Worm (Caenorhabditis elegans) whole organism, late embryonic: ENCODE data around the gene sra-31.

Experiments
- C08G9.2 ChIP-seq: sonication (generic microtip); optimal IDR thresholded peaks from 2 replicates; lab custom pipeline; 2016; ENCODE audit warnings: mild to moderate bottlenecking, missing genetic modification characterization, moderate library complexity, missing compliant biosample characterization
- F13H6.1 ChIP-seq: sonication (generic microtip); optimal IDR thresholded peaks from 2 replicates; lab custom pipeline; 2016; ENCODE audit warnings: missing genetic modification characterization, missing compliant biosample characterization
- T23F11.4 ChIP-seq: fragments of 200-800 bp; sonication (Bioruptor generic); optimal IDR thresholded peaks from 2 replicates; lab custom pipeline; 2018; ENCODE audit warnings: mild to moderate bottlenecking, missing genetic modification characterization, missing compliant biosample characterization
- Y22D7AL.16 ChIP-seq: sonication (generic microtip); optimal IDR thresholded peaks from 2 replicates; lab custom pipeline; 2016; ENCODE audit warnings: missing genetic modification characterization, missing compliant biosample characterization
- ahr-1 ChIP-seq: sonication (generic microtip); optimal IDR thresholded peaks from 2 replicates; lab custom pipeline; 2016; ENCODE audit warnings: missing genetic modification characterization, missing compliant biosample characterization
- ceh-14 ChIP-seq: sonication (generic microtip); optimal IDR thresholded peaks from 2 replicates; lab custom pipeline; 2016; ENCODE audit warnings: missing genotype, missing genetic modification characterization, missing compliant biosample characterization
- ceh-18 ChIP-seq: sonication (generic microtip); optimal IDR thresholded peaks from 2 replicates; lab custom pipeline; 2016; ENCODE audit warnings: missing genetic modification characterization, missing compliant biosample characterization
- ceh-2 ChIP-seq: sonication (generic microtip); optimal IDR thresholded peaks from 2 replicates; lab custom pipeline; 2016; ENCODE audit warnings: missing genotype, missing genetic modification characterization, missing compliant biosample characterization
- ceh-31 ChIP-seq: sonication (generic microtip); optimal IDR thresholded peaks from 2 replicates; lab custom pipeline; 2016; ENCODE audit warnings: missing genetic modification characterization, missing compliant biosample characterization
- ceh-34 ChIP-seq: sonication (generic microtip); optimal IDR thresholded peaks from 2 replicates; lab custom pipeline; 2016; ENCODE audit warnings: mild to moderate bottlenecking, missing genetic modification characterization, missing compliant biosample characterization
- ceh-45 ChIP-seq: fragments of 200-800 bp; sonication (Bioruptor generic); IDR thresholded peaks from 2 replicates; pipeline ENCODE4 v1.3.6; 2022; ENCODE audit warnings: missing genetic modification reagents, missing genetic modification characterization, missing compliant biosample characterization
- ceh-6 ChIP-seq: fragments of 200-800 bp; sonication (Bioruptor generic); optimal IDR thresholded peaks from 2 replicates; lab custom pipeline; 2018; ENCODE audit warnings: mild to moderate bottlenecking, missing genetic modification characterization, missing compliant biosample characterization
- ceh-9 ChIP-seq: sonication (generic microtip); optimal IDR thresholded peaks from 2 replicates; lab custom pipeline; 2016; ENCODE audit warnings: mild to moderate bottlenecking, missing genetic modification characterization, inconsistent platforms, missing compliant biosample characterization
- che-1 ChIP-seq: sonication (generic microtip); optimal IDR thresholded peaks from 2 replicates; lab custom pipeline; 2016; ENCODE audit warnings: mild to moderate bottlenecking, missing genetic modification characterization, missing compliant biosample characterization
- dmd-4 ChIP-seq: sonication (generic microtip); optimal IDR thresholded peaks from 2 replicates; lab custom pipeline; 2016; ENCODE audit warnings: borderline replicate concordance, missing genetic modification characterization, missing compliant biosample characterization
- elt-2 ChIP-seq: sonication (generic microtip); optimal IDR thresholded peaks from 2 replicates; lab custom pipeline; 2016; ENCODE audit warnings: missing genetic modification reagents, missing genetic modification characterization, missing compliant biosample characterization
- elt-4 ChIP-seq: sonication (generic microtip); optimal IDR thresholded peaks from 2 replicates; lab custom pipeline; 2016; ENCODE audit warnings: missing genetic modification characterization, missing compliant biosample characterization
- ets-4 ChIP-seq: sonication (generic microtip); optimal IDR thresholded peaks from 2 replicates; lab custom pipeline; 2016; ENCODE audit warnings: missing genetic modification characterization, missing compliant biosample characterization
- eyg-1 ChIP-seq: sonication (generic microtip); optimal IDR thresholded peaks from 2 replicates; lab custom pipeline; 2016; ENCODE audit warnings: missing genotype, missing genetic modification characterization, missing compliant biosample characterization
- fax-1 ChIP-seq: sonication (generic microtip); optimal IDR thresholded peaks from 2 replicates; lab custom pipeline; 2016; ENCODE audit warnings: missing genotype, missing genetic modification characterization, missing compliant biosample characterization
- fkh-10 ChIP-seq: fragments of 150-350 bp; optimal IDR thresholded peaks from 2 replicates; lab custom pipeline; 2014; ENCODE audit warnings: missing biosample characterization, missing genetic modification reagents, missing genetic modification characterization
- gmeb-2 ChIP-seq: sonication (generic microtip); optimal IDR thresholded peaks from 2 replicates; lab custom pipeline; 2016; ENCODE audit warnings: missing genetic modification characterization, inconsistent platforms, missing compliant biosample characterization
- hlh-15 ChIP-seq: sonication (generic microtip); optimal IDR thresholded peaks from 2 replicates; lab custom pipeline; 2016; ENCODE audit warnings: missing genetic modification characterization, missing compliant biosample characterization
- hlh-8 ChIP-seq: sonication (generic microtip); optimal IDR thresholded peaks from 2 replicates; lab custom pipeline; 2016; ENCODE audit warnings: missing genotype, missing genetic modification characterization, missing compliant biosample characterization
- lim-6 ChIP-seq: sonication (generic microtip); optimal IDR thresholded peaks from 2 replicates; lab custom pipeline; 2016; ENCODE audit warnings: missing genetic modification characterization, missing compliant biosample characterization
- lin-11 ChIP-seq: fragments of 200-800 bp; sonication (Bioruptor generic); optimal IDR thresholded peaks from 2 replicates; lab custom pipeline; 2018; ENCODE audit warnings: mild to moderate bottlenecking, missing genetic modification characterization, missing compliant biosample characterization
- mec-3 ChIP-seq: sonication (generic microtip); optimal IDR thresholded peaks from 2 replicates; lab custom pipeline; 2016; ENCODE audit warnings: borderline replicate concordance, missing genetic modification characterization, missing compliant biosample characterization
- nhr-232 ChIP-seq: sonication (generic microtip); optimal IDR thresholded peaks from 2 replicates; lab custom pipeline; 2016; ENCODE audit warnings: missing genetic modification characterization, missing compliant biosample characterization
- odd-2 ChIP-seq: sonication (generic microtip); optimal IDR thresholded peaks from 2 replicates; lab custom pipeline; 2017; ENCODE audit warnings: antibody characterized with exemption, mild to moderate bottlenecking, missing genetic modification characterization, missing compliant biosample characterization
- pax-1 ChIP-seq: fragments of 150-350 bp; optimal IDR thresholded peaks from 2 replicates; lab custom pipeline; 2014; ENCODE audit warnings: missing biosample characterization, missing genetic modification characterization
- pros-1 ChIP-seq: fragments of 150-350 bp; optimal IDR thresholded peaks from 2 replicates; lab custom pipeline; 2014; ENCODE audit warnings: missing biosample characterization, missing genetic modification reagents, missing genetic modification characterization
- ref-2 ChIP-seq: sonication (generic microtip); optimal IDR thresholded peaks from 2 replicates; lab custom pipeline; 2016; ENCODE audit warnings: missing genetic modification characterization, missing compliant biosample characterization
- rnt-1 ChIP-seq: sonication (generic microtip); optimal IDR thresholded peaks from 2 replicates; lab custom pipeline; 2016; ENCODE audit warnings: missing genetic modification characterization, missing compliant biosample characterization
- sox-2 ChIP-seq: fragments of 200-800 bp; sonication (Bioruptor generic); IDR thresholded peaks from 2 replicates; pipeline ENCODE4 v1.3.6; 2022; ENCODE audit warnings: missing genetic modification reagents, missing genetic modification characterization, missing compliant biosample characterization
- tbx-2 ChIP-seq: sonication (generic microtip); optimal IDR thresholded peaks from 2 replicates; lab custom pipeline; 2016; ENCODE audit warnings: missing genetic modification characterization, missing compliant biosample characterization
- tbx-7 ChIP-seq: sonication (generic microtip); optimal IDR thresholded peaks from 2 replicates; lab custom pipeline; 2016; ENCODE audit warnings: missing genotype, missing genetic modification characterization, missing compliant biosample characterization
- unc-3 ChIP-seq, 2 experiments: fragments of 200-800 bp in 1 of 2; sonication (Bioruptor generic) in 1 of 2; sonication (generic microtip) in 1 of 2; conservative IDR thresholded peaks in 1 of 2; optimal IDR thresholded peaks in 1 of 2; 2 replicates each; pipeline versions ENCODE4 v1.3.6 to Lab custom; 2016 to 2022; ENCODE audit warnings: missing compliant biosample characterization in 2 of 2, missing genetic modification characterization in 2 of 2, missing genetic modification reagents in 1 of 2
- unc-42 ChIP-seq: sonication (generic microtip); optimal IDR thresholded peaks from 2 replicates; lab custom pipeline; 2016; ENCODE audit warnings: missing genotype, missing genetic modification characterization, missing compliant biosample characterization
- unc-55 ChIP-seq: sonication (generic microtip); optimal IDR thresholded peaks from 2 replicates; lab custom pipeline; 2017; ENCODE audit warnings: missing biosample characterization, missing genetic modification reagents, missing genetic modification characterization

Gene sra-31

DNA sequence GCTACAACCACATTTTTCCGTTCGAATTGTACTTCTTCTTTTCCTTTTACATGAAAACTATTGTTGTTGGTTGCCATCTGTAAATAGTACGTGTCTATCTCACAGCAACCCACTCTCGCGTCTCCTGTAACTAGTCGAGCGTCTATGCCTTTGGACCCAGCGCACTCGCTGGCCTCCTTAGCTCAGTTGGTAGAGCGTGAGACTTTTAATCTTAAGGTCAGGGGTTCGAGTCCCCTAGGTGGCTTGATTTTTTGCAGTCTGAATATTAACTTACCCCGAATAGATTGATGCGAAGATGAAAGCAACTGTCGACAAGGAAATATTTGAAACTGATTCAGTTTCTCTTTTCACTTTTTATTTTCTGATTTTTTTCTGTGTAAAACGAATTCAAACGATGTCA, 13.2 kb downstream of the sra-31 start, which contains the start of gene mpz-3 (continued):
- TF ChIP-seq elt-4 (tag; lab: Kevin White, UChicago) (no peak), unc-3 (GFP tag; conservative IDR thresholded peaks at IDR 0.05; lab: Robert Waterston, UW) (peak; percentile 60; the same call in 1 of the 2 replicates), unc-3 (tag; optimal IDR thresholded peaks at IDR 0.05; lab: Kevin White, UChicago) (peak; percentile 5), fkh-10 (GFP tag; lab: Kevin White, UChicago) (no peak), F13H6.1 (tag; lab: Kevin White, UChicago) (no peak), pax-1 (tag; lab: Kevin White, UChicago) (no peak), lin-11 (tag; lab: Kevin White, UChicago) (peak; percentile 39), fax-1 (tag; lab: Kevin White, UChicago) (peak; percentile 23), unc-42 (tag; lab: Kevin White, UChicago) (no peak), ahr-1 (tag; lab: Kevin White, UChicago) (no peak), ceh-31 (tag; lab: Kevin White, UChicago) (peak; percentile 23), eyg-1 (tag; lab: Kevin White, UChicago) (no peak), hlh-15 (tag; lab: Kevin White, UChicago) (no peak), pros-1 (tag; lab: Kevin White, UChicago) (no peak), rnt-1 (tag; lab: Kevin White, UChicago) (no peak), ceh-6 (GFP tag; lab: Kevin White, UChicago) (peak; percentile 42), tbx-7 (no peak), C08G9.2 (no peak), ceh-34 (tag; lab: Kevin White, UChicago) (peak; percentile 10), gmeb-2 (tag; lab: Kevin White, UChicago) (no peak), elt-2 (tag; lab: Kevin White, UChicago) (peak; percentile 49), ref-2 (tag; lab: Kevin White, UChicago) (no peak), Y22D7AL.16 (tag; lab: Kevin White, UChicago) (peak; percentile 32), unc-55 (no peak), ceh-18 (tag; lab: Kevin White, UChicago) (no peak), ets-4 (no peak)
- TF ChIP-seq, all 69 proteins: peak for 24

DNA sequence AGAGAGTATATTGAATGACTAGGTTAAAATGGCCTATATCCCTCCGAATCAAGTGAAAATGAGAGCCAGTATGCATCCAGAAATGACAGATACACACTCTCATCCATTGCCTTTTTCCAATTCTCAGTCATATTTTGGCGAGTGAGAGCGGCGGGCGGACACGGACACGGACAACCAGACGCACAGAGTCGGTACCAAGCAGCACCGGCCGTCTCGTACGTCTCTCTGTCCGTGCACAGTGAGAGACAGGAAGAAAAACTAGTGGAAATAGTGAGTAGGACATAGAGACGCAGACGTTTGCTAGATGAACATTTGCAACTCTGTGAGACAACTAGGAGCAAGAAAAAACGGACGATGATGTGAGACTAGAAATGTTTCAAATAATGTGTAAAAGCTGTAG, 15.0 kb downstream of the sra-31 start:
- TF ChIP-seq ref-2 (tag; lab: Kevin White, UChicago) = peak; percentile 27
- no peak for TF ChIP-seq ceh-45 (GFP tag; lab: Robert Waterston, UW)
- no peak for TF ChIP-seq T23F11.4
- TF ChIP-seq ceh-9 (tag; lab: Kevin White, UChicago) = no peak
- TF ChIP-seq hlh-8 (tag; lab: Kevin White, UChicago) = no peak
- no peak for TF ChIP-seq mec-3
- no peak for TF ChIP-seq sox-2 (GFP tag; lab: Robert Waterston, UW)
- TF ChIP-seq odd-2 (tag; lab: Kevin White, UChicago) = no peak
- TF ChIP-seq ceh-14 = peak; percentile 8
- no peak for TF ChIP-seq lin-11 (tag; lab: Kevin White, UChicago)
- no peak for TF ChIP-seq gmeb-2 (tag; lab: Kevin White, UChicago)
- peak; percentile 55 for TF ChIP-seq unc-55
- no peak for TF ChIP-seq che-1 (tag; lab: Kevin White, UChicago)
- no peak for TF ChIP-seq pros-1 (tag; lab: Kevin White, UChicago)
- TF ChIP-seq lim-6 = no peak
- no peak for TF ChIP-seq fax-1 (tag; lab: Kevin White, UChicago)
- no peak for TF ChIP-seq ceh-2
- TF ChIP-seq nhr-232 (tag; lab: Kevin White, UChicago) = no peak
- TF ChIP-seq dmd-4 (tag; lab: Kevin White, UChicago) = no peak
- TF ChIP-seq ahr-1 (tag; lab: Kevin White, UChicago) = no peak
- TF ChIP-seq ceh-31 (tag; lab: Kevin White, UChicago) = no peak
- no peak for TF ChIP-seq F13H6.1 (tag; lab: Kevin White, UChicago)
- TF ChIP-seq tbx-2 = peak; percentile 25
